Worm (Caenorhabditis elegans): ENCODE measurements around the gene ZK470.14.

Gene ZK470.14

DNA sequence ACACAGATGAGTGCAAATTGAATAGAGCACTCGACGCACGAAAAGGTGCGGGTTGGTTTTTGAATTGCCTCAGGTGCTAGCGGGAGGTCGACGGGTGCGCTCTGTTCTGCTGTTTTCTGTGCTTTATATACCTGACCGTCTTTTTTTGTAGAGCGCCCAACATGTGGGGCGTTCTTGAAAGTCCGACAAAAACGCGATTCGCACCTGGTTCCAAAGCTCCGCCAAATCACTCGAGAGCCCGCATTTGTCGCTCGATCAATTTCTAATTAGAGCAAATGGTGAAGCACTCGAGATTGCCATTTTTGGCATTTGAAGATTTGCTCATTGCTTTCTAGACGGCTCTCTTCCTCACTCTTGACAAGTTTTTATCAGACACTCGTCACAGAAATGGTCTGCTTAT lies 10.1 kb downstream of the ZK470.14 start, which contains the start of gene ZK470.6:
Gene ZK470.6 (minus strand): TSS at position 101 of the 400 bp plus-strand sequence.
- TF ChIP-seq dox-1 (GFP tag; IDR thresholded peaks at IDR 0.05) (no peak), ets-4 (GFP tag; optimal IDR thresholded peaks at IDR 0.05) (no peak), somi-1 (GFP tag; optimal IDR thresholded peaks at IDR 0.05) (no peak), Y53F4B.3 (GFP tag; IDR thresholded peaks at IDR 0.05) (no peak), him-1 (tag; optimal IDR thresholded peaks at IDR 0.05) (no peak), F23B12.7 (tag; optimal IDR thresholded peaks at IDR 0.05; ENCODE audit: insufficient read depth) (no peak), hmg-1.2 (GFP tag; IDR thresholded peaks at IDR 0.05) (no peak), dpff-1 (tag; optimal IDR thresholded peaks at IDR 0.05) (no peak), K12H6.12 (tag; optimal IDR thresholded peaks at IDR 0.05) (no peak), efl-1 (GFP tag; optimal IDR thresholded peaks at IDR 0.05) (no peak), nhr-179 (tag; optimal IDR thresholded peaks at IDR 0.05) (no peak), zfh-2 (GFP tag; conservative IDR thresholded peaks at IDR 0.05) (no peak), F37B4.10 (GFP tag; IDR thresholded peaks at IDR 0.05) (no peak), nhr-27 (tag; optimal IDR thresholded peaks at IDR 0.05) (no peak), nfya-2 (GFP tag; IDR thresholded peaks at IDR 0.05) (no peak), ztf-18 (tag; optimal IDR thresholded peaks at IDR 0.05) (no peak)

DNA sequence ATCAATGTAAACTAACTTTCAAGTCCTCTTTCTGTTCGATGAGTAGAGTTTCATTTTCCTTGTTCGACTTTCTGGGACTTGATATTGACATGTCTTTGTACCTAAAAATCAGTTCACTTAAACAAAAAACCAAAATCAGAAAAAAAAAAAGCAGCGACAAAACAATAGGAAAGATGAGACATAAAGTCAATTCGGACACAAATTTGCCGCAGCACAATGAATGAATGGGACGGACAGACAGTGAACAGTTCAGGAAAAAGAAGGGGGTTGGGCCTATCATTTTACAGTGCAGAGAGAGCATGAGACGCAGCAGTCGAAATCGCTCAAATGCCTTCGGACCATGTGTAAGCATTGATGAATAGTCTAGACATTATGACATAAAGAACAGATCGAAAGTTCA lies 19.4 kb downstream of the ZK470.14 start, which contains the start of gene mrp-6:
Gene mrp-6 (minus strand): TSS at position 101 of the 400 bp plus-strand sequence.
- no peak for TF ChIP-seq cebp-2 (GFP tag; IDR thresholded peaks at IDR 0.05)
- TF ChIP-seq mcd-1 (GFP tag; IDR thresholded peaks at IDR 0.05) = no peak
- TF ChIP-seq egrh-3 (GFP tag; IDR thresholded peaks at IDR 0.05) = no peak
- TF ChIP-seq bed-1 (GFP tag; IDR thresholded peaks at IDR 0.05) = no peak
- TF ChIP-seq B0261.1 (tag; optimal IDR thresholded peaks at IDR 0.05) = no peak
- no peak for TF ChIP-seq C06A6.2 (GFP tag; conservative IDR thresholded peaks at IDR 0.05)
- TF ChIP-seq tbp1 (GFP tag; optimal IDR thresholded peaks at IDR 0.05) = no peak
- no peak for TF ChIP-seq F33H1.4 (GFP tag; IDR thresholded peaks at IDR 0.05)
- no peak for TF ChIP-seq cebp-1 (GFP tag; IDR thresholded peaks at IDR 0.05)
- TF ChIP-seq cebp-1 (tag; optimal IDR thresholded peaks at IDR 0.05) = no peak
- no peak for TF ChIP-seq zfh-2 (GFP tag; conservative IDR thresholded peaks at IDR 0.05)
- TF ChIP-seq ama-1 (optimal IDR thresholded peaks at IDR 0.05) = no peak
- TF ChIP-seq ama-1 (GFP tag; optimal IDR thresholded peaks at IDR 0.05) = no peak
- no peak for TF ChIP-seq lsl-1 (GFP tag; optimal IDR thresholded peaks at IDR 0.05)
- no peak for TF ChIP-seq hlh-12 (tag; optimal IDR thresholded peaks at IDR 0.05)
- no peak for TF ChIP-seq madf-3 (GFP tag; IDR thresholded peaks at IDR 0.05)
- TF ChIP-seq hrde-1 (tag; optimal IDR thresholded peaks at IDR 0.05; ENCODE audit: borderline replicate concordance) = no peak
- no peak for TF ChIP-seq sptf-2 (GFP tag; optimal IDR thresholded peaks at IDR 0.05)

DNA sequence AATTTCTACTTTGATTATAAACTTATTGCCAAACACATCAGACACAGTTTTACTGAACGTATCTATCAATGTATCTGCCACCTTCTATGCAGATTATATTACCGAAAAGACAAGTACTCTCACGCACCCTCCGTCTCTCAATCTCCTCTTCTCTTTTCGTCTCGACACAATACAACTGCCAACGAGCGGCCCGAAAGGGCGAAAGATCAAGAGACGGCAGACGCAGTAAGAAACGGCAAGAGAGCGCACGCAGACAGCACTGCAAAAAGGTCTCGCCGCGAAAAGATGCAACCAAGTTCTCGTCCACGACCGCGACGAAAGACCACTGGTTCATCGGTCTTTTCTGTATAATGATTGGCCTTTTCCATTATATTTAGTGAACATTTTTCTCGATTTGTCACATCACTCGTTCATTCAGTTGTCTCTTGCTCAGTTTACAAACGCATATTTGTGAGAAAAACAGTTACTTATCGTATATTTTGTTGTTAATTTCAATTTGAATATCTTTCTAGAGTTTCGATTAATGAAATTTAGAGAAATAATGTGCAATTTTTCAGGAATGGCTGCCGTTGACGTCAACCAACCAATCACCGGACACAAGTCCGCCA lies 23.4 kb downstream of the ZK470.14 start, which contains the start of gene vha-12:
Gene vha-12 (plus strand): TSS at position 558 of the 608 bp plus-strand sequence.
- TF ChIP-seq attf-6 (GFP tag; IDR thresholded peaks at IDR 0.05) = no peak
- TF ChIP-seq lin-40 (tag; optimal IDR thresholded peaks at IDR 0.05) = peak; percentile 88
- TF ChIP-seq ceh-27 (GFP tag; optimal IDR thresholded peaks at IDR 0.05) = peak; percentile 89
- TF ChIP-seq gei-17 (GFP tag; optimal IDR thresholded peaks at IDR 0.05) = peak; percentile 64
- peak; percentile 10 for TF ChIP-seq B0035.1 (tag; optimal IDR thresholded peaks at IDR 0.05)
- TF ChIP-seq Y79H2A.3 (GFP tag; conservative IDR thresholded peaks at IDR 0.05) = no peak
- TF ChIP-seq dox-1 (GFP tag; IDR thresholded peaks at IDR 0.05) = peak; percentile 88
- TF ChIP-seq atf-7 (tag; optimal IDR thresholded peaks at IDR 0.05) = peak; percentile 63
- TF ChIP-seq unc-62 (GFP tag; optimal IDR thresholded peaks at IDR 0.05) = peak; percentile 66
- no peak for TF ChIP-seq madf-3 (GFP tag; IDR thresholded peaks at IDR 0.05)
- no peak for TF ChIP-seq ceh-40 (GFP tag; IDR thresholded peaks at IDR 0.05)
- TF ChIP-seq C17E4.6 (GFP tag; IDR thresholded peaks at IDR 0.05) = 0 out of 2 replicates have a peak, but pooled peaks have one; percentile 12
- TF ChIP-seq repo-1 (tag; optimal IDR thresholded peaks at IDR 0.05) = peak; percentile 70
- peak; percentile 78 for TF ChIP-seq mcd-1 (GFP tag; IDR thresholded peaks at IDR 0.05)
- peak; percentile 77 for TF ChIP-seq ztf-26 (tag; optimal IDR thresholded peaks at IDR 0.05)
- peak; percentile 84 for TF ChIP-seq nfyb-1 (GFP tag; IDR thresholded peaks at IDR 0.05)
- TF ChIP-seq ZK185.1 (tag; optimal IDR thresholded peaks at IDR 0.05; ENCODE audit: poor library complexity, severe bottlenecking) = peak; percentile 61
- peak; percentile 76 for TF ChIP-seq pbrm-1 (GFP tag; IDR thresholded peaks at IDR 0.05)

All from whole organism, young adult.